Fruit fly (Drosophila melanogaster) whole organism, embryonic: Measurements from ENCODE around the gene fend.

Source experiments
- CG10366 ChIP-seq: fragments of 200-800 bp; sonication (Bioruptor generic); IDR thresholded peaks from 2 replicates; pipeline ENCODE4 v1.3.6; 2022; ENCODE audit warnings: missing biosample characterization, missing genetic modification characterization
- CG11456 ChIP-seq: fragments of 200-800 bp; sonication (Bioruptor generic); IDR thresholded peaks from 3 replicates; pipeline ENCODE4 v1.3.6; 2022; ENCODE audit warnings: missing biosample characterization, missing genetic modification characterization
- CG11504 ChIP-seq: fragments of 200-800 bp; sonication (Bioruptor generic); optimal IDR thresholded peaks from 3 replicates; lab custom pipeline; 2019; ENCODE audit warnings: missing biosample characterization, mild to moderate bottlenecking, missing genetic modification characterization, moderate library complexity
- CG12769 ChIP-seq: fragments of 200-800 bp; sonication (Bioruptor generic); optimal IDR thresholded peaks from 2 replicates; lab custom pipeline; 2019; ENCODE audit warnings: missing biosample characterization, mild to moderate bottlenecking, missing genetic modification characterization, moderate library complexity
- CG13775 ChIP-seq: fragments of 200-800 bp; sonication (Bioruptor generic); optimal IDR thresholded peaks from 3 replicates; lab custom pipeline; 2017; ENCODE audit warnings: missing biosample characterization, mild to moderate bottlenecking, missing genetic modification characterization
- CG13894 ChIP-seq: fragments of 200-800 bp; sonication (Bioruptor generic); optimal IDR thresholded peaks from 3 replicates; lab custom pipeline; 2018; ENCODE audit warnings: missing biosample characterization, mild to moderate bottlenecking, missing genetic modification characterization, moderate library complexity
- CG14014 ChIP-seq: fragments of 200-800 bp; sonication (Bioruptor generic); IDR thresholded peaks from 2 replicates; pipeline ENCODE4 v1.3.6; 2022; ENCODE audit warnings: missing biosample characterization, missing genetic modification characterization
- CG14710 ChIP-seq: fragments of 200-800 bp; sonication (Bioruptor generic); optimal IDR thresholded peaks from 3 replicates; lab custom pipeline; 2019; ENCODE audit warnings: missing biosample characterization, mild to moderate bottlenecking, missing genetic modification characterization, moderate library complexity
- CG17359 ChIP-seq: fragments of 200-800 bp; sonication (Bioruptor generic); optimal IDR thresholded peaks from 3 replicates; lab custom pipeline; 2018; ENCODE audit warnings: missing biosample characterization, mild to moderate bottlenecking, missing genetic modification characterization, moderate library complexity
- CG17568 ChIP-seq: fragments of 200-800 bp; sonication (Bioruptor generic); optimal IDR thresholded peaks from 2 replicates; lab custom pipeline; 2018; ENCODE audit warnings: missing biosample characterization, mild to moderate bottlenecking, missing genetic modification characterization, moderate library complexity
- CG2199 ChIP-seq: fragments of 200-800 bp; sonication (Bioruptor generic); IDR thresholded peaks from 3 replicates; pipeline ENCODE4 v1.3.6; 2022; ENCODE audit warnings: missing biosample characterization, missing genetic modification characterization
- CG2712 ChIP-seq: fragments of 200-800 bp; optimal IDR thresholded peaks from 3 replicates; lab custom pipeline; 2019; ENCODE audit warnings: missing biosample characterization, mild to moderate bottlenecking, missing genetic modification characterization, moderate library complexity
- CG31441 ChIP-seq: fragments of 200-800 bp; sonication (Bioruptor generic); IDR thresholded peaks from 2 replicates; pipeline ENCODE4 v1.3.6; 2022; ENCODE audit warnings: missing biosample characterization, missing genetic modification characterization
- CG3281 ChIP-seq: fragments of 200-800 bp; sonication (Bioruptor generic); optimal IDR thresholded peaks from 3 replicates; lab custom pipeline; 2017; ENCODE audit warnings: missing biosample characterization, mild to moderate bottlenecking, missing genetic modification characterization
- CG33213 ChIP-seq: fragments of 200-800 bp; sonication (Bioruptor generic); optimal IDR thresholded peaks from 3 replicates; lab custom pipeline; 2016; ENCODE audit warnings: missing biosample characterization, missing genetic modification characterization
- CG3847 ChIP-seq: fragments of 200-800 bp; sonication (Bioruptor generic); IDR thresholded peaks from 2 replicates; pipeline ENCODE4 v1.3.6; 2022; ENCODE audit warnings: missing biosample characterization, missing genetic modification characterization
- CG4328 ChIP-seq: fragments of 200-800 bp; sonication (Bioruptor generic); optimal IDR thresholded peaks from 3 replicates; lab custom pipeline; 2017; ENCODE audit warnings: missing biosample characterization, missing genetic modification reagents, missing genetic modification characterization
- CG4360 ChIP-seq: fragments of 200-800 bp; sonication (Bioruptor generic); IDR thresholded peaks from 2 replicates; pipeline ENCODE4 v1.3.6; 2022; ENCODE audit warnings: missing biosample characterization, missing genetic modification characterization
- CG5953 ChIP-seq: fragments of 200-800 bp; sonication (Bioruptor generic); IDR thresholded peaks from 2 replicates; pipeline ENCODE4 v1.3.6; 2022; ENCODE audit warnings: missing biosample characterization, missing genetic modification characterization
- CG6272 ChIP-seq: fragments of 200-800 bp; sonication (Bioruptor generic); IDR thresholded peaks from 2 replicates; pipeline ENCODE4 v1.3.6; 2022; ENCODE audit warnings: missing biosample characterization, missing genetic modification characterization
- CG6683 ChIP-seq: fragments of 200-800 bp; sonication (Bioruptor generic); optimal IDR thresholded peaks from 2 replicates; lab custom pipeline; 2017; ENCODE audit warnings: missing biosample characterization, mild to moderate bottlenecking, missing genetic modification characterization, missing genetic modification reagents
- CG6765 ChIP-seq: fragments of 200-800 bp; sonication (Bioruptor generic); optimal IDR thresholded peaks from 3 replicates; lab custom pipeline; 2017; ENCODE audit warnings: missing biosample characterization, mild to moderate bottlenecking, missing genetic modification characterization
- CG6854 ChIP-seq: fragments of 200-800 bp; sonication (Bioruptor generic); optimal IDR thresholded peaks from 3 replicates; lab custom pipeline; 2017; ENCODE audit warnings: missing biosample characterization, mild to moderate bottlenecking, missing genetic modification characterization
- CG7839 ChIP-seq: fragments of 200-800 bp; sonication (Bioruptor generic); optimal IDR thresholded peaks from 3 replicates; lab custom pipeline; 2018; ENCODE audit warnings: missing biosample characterization, mild to moderate bottlenecking, missing genetic modification characterization, moderate library complexity
- CG8944 ChIP-seq: fragments of 200-800 bp; sonication (Bioruptor generic); optimal IDR thresholded peaks from 3 replicates; lab custom pipeline; 2016; ENCODE audit warnings: missing biosample characterization, missing genetic modification characterization
- CG9215 ChIP-seq: fragments of 200-800 bp; sonication (Bioruptor generic); IDR thresholded peaks from 2 replicates; pipeline ENCODE4 v1.3.6; 2022; ENCODE audit warnings: missing biosample characterization, missing genetic modification characterization
- CG9727 ChIP-seq: fragments of 200-800 bp; sonication (Bioruptor generic); optimal IDR thresholded peaks from 3 replicates; lab custom pipeline; 2017; ENCODE audit warnings: missing biosample characterization, mild to moderate bottlenecking, missing genetic modification characterization
- CG9876 ChIP-seq: fragments of 200-800 bp; sonication (Bioruptor generic); optimal IDR thresholded peaks from 2 replicates; lab custom pipeline; 2016; ENCODE audit warnings: missing biosample characterization, missing genetic modification characterization
- Camta ChIP-seq: fragments of 200-800 bp; sonication (Bioruptor generic); optimal IDR thresholded peaks from 2 replicates; lab custom pipeline; 2016; ENCODE audit warnings: missing biosample characterization, missing genetic modification characterization
- Dad ChIP-seq: fragments of 200-800 bp; sonication (Bioruptor generic); optimal IDR thresholded peaks from 3 replicates; lab custom pipeline; 2016; ENCODE audit warnings: missing biosample characterization, missing genetic modification characterization
- Dbx ChIP-seq: fragments of 200-800 bp; sonication (Bioruptor generic); IDR thresholded peaks from 3 replicates; pipeline ENCODE4 v1.3.6; 2022; ENCODE audit warnings: missing biosample characterization, missing genetic modification characterization
- Dip3 ChIP-seq: fragments of 200-800 bp; sonication (Bioruptor generic); optimal IDR thresholded peaks from 3 replicates; lab custom pipeline; 2016; ENCODE audit warnings: missing biosample characterization, missing genetic modification characterization
- Hey ChIP-seq: fragments of 200-800 bp; sonication (Bioruptor generic); optimal IDR thresholded peaks from 3 replicates; lab custom pipeline; 2018; ENCODE audit warnings: missing biosample characterization, mild to moderate bottlenecking, missing genetic modification characterization
- Hr78 ChIP-seq, 2 experiments: fragments of 200-800 bp in 1 of 2; fragments of >200 bp in 1 of 2; sonication (Bioruptor generic) in 1 of 2; optimal IDR thresholded peaks; 2 replicates each; lab custom pipeline; 2017 to 2019; ENCODE audit warnings: missing biosample characterization in 2 of 2, missing genetic modification characterization in 2 of 2, mild to moderate bottlenecking in 1 of 2, moderate library complexity in 1 of 2
- MESR4 ChIP-seq: fragments of 200-800 bp; sonication (Bioruptor generic); optimal IDR thresholded peaks from 2 replicates; lab custom pipeline; 2018; ENCODE audit warnings: missing biosample characterization, mild to moderate bottlenecking, missing genetic modification characterization, moderate library complexity
- Rx ChIP-seq: fragments of 200-800 bp; sonication (Bioruptor generic); IDR thresholded peaks from 2 replicates; pipeline ENCODE4 v1.3.6; 2022; ENCODE audit warnings: missing biosample characterization, missing genetic modification characterization
- Sox102F ChIP-seq: fragments of 200-800 bp; sonication (Bioruptor generic); optimal IDR thresholded peaks from 2 replicates; lab custom pipeline; 2018; ENCODE audit warnings: missing biosample characterization, mild to moderate bottlenecking, missing genetic modification characterization, moderate library complexity
- Sry-β ChIP-seq: fragments of 200-800 bp; sonication (Bioruptor generic); optimal IDR thresholded peaks from 2 replicates; lab custom pipeline; 2018; ENCODE audit warnings: missing biosample characterization, mild to moderate bottlenecking, missing genetic modification characterization, moderate library complexity
- Sry-δ ChIP-seq: fragments of 200-800 bp; sonication (Bioruptor generic); optimal IDR thresholded peaks from 2 replicates; lab custom pipeline; 2016; ENCODE audit warnings: missing biosample characterization, missing genetic modification characterization
- bab2 ChIP-seq: fragments of 200-800 bp; sonication (Bioruptor generic); optimal IDR thresholded peaks from 2 replicates; lab custom pipeline; 2016; ENCODE audit warnings: missing biosample characterization, missing genetic modification characterization
- dati ChIP-seq: fragments of 200-800 bp; sonication (Bioruptor generic); IDR thresholded peaks from 2 replicates; pipeline ENCODE4 v1.3.6; 2022; ENCODE audit warnings: missing biosample characterization, missing genetic modification characterization
- ems ChIP-seq: fragments of 200-800 bp; sonication (Bioruptor generic); optimal IDR thresholded peaks from 3 replicates; lab custom pipeline; 2016; ENCODE audit warnings: missing biosample characterization, missing genetic modification characterization
- exex ChIP-seq: fragments of 200-800 bp; sonication (Bioruptor generic); optimal IDR thresholded peaks from 4 replicates; lab custom pipeline; 2018; ENCODE audit warnings: missing biosample characterization, mild to moderate bottlenecking, missing genetic modification characterization, moderate library complexity
- fru ChIP-seq: fragments of >200 bp; optimal IDR thresholded peaks from 2 replicates; lab custom pipeline; 2017
- gsb-n ChIP-seq: fragments of 200-800 bp; sonication (Bioruptor generic); optimal IDR thresholded peaks from 3 replicates; lab custom pipeline; 2018; ENCODE audit warnings: missing biosample characterization, mild to moderate bottlenecking, missing genetic modification characterization
- mirr ChIP-seq: fragments of 200-800 bp; sonication (Bioruptor generic); optimal IDR thresholded peaks from 3 replicates; lab custom pipeline; 2018; ENCODE audit warnings: missing biosample characterization, mild to moderate bottlenecking, missing genetic modification characterization
- nom ChIP-seq: fragments of 200-800 bp; sonication (Bioruptor generic); optimal IDR thresholded peaks from 2 replicates; lab custom pipeline; 2017; ENCODE audit warnings: missing biosample characterization, missing genetic modification characterization, mild to moderate bottlenecking, moderate library complexity, missing genetic modification reagents
- oc ChIP-seq: fragments of 200-800 bp; sonication (Bioruptor generic); optimal IDR thresholded peaks from 2 replicates; lab custom pipeline; 2018; ENCODE audit warnings: missing biosample characterization, mild to moderate bottlenecking, missing genetic modification characterization, moderate library complexity
- pan ChIP-seq, 4 experiments: fragments of >200 bp in 3 of 4; fragments of 200-800 bp in 1 of 4; sonication (Bioruptor generic) in 1 of 4; optimal IDR thresholded peaks in 3 of 4; IDR thresholded peaks in 1 of 4; 2 replicates each; pipeline versions ENCODE4 v1.3.6 to Lab custom; 2017 to 2022; ENCODE audit warnings: missing biosample characterization in 2 of 4, missing genetic modification characterization in 2 of 4, mixed read lengths in 1 of 4
- sug ChIP-seq: fragments of 200-800 bp; optimal IDR thresholded peaks from 2 replicates; lab custom pipeline; 2019; ENCODE audit warnings: missing biosample characterization, mild to moderate bottlenecking, missing genetic modification characterization, moderate library complexity
- vvl ChIP-seq: fragments of 200-800 bp; sonication (Bioruptor generic); IDR thresholded peaks from 2 replicates; pipeline ENCODE4 v1.3.6; 2022; ENCODE audit warnings: missing biosample characterization, missing genetic modification characterization

Gene fend

dm6 chrX:9155134-9155533, 20.2 kb upstream of the fend start (continued):
- TF ChIP-seq CG7839 (tag; lab: Kevin White, UChicago) (peak; percentile 73), CG9727 (GFP tag; lab: Kevin White, UChicago) (peak; percentile 74), CG14014 (no peak), Camta (GFP tag; lab: Kevin White, UChicago) (peak; percentile 38), CG8944 (GFP tag; lab: Kevin White, UChicago) (no peak), Sox102F (peak; percentile 65), fru (lab: Kevin White, UChicago) (no peak), vvl (GFP tag; lab: Robert Waterston, UW) (peak; percentile 42; the same call in 1 of the 2 replicates), Sry-δ (GFP tag; lab: Kevin White, UChicago) (no peak), CG6854 (GFP tag; lab: Kevin White, UChicago) (peak; percentile 40), CG2712 (peak; percentile 75), CG4328 (peak; percentile 63), ems (peak; percentile 9), CG9876 (no peak), CG5953 (no peak), dati (GFP tag; lab: Robert Waterston, UW) (no peak), CG10366 (no peak; the same call in 1 of the 2 replicates), CG6272 (GFP tag; lab: Robert Waterston, UW) (no peak), CG33213 (peak; percentile 3), CG4360 (GFP tag; lab: Robert Waterston, UW) (no peak), Dip3 (GFP tag; lab: Kevin White, UChicago) (peak; percentile 2), MESR4 (no peak), Rx (GFP tag; lab: Robert Waterston, UW) (no peak), Sry-β (no peak), CG11504 (peak; percentile 72), exex (tag; lab: Kevin White, UChicago) (no peak), bab2 (GFP tag; lab: Kevin White, UChicago) (peak; percentile 64), CG14710 (tag; lab: Kevin White, UChicago) (peak; percentile 73), mirr (GFP tag; lab: Kevin White, UChicago) (no peak), CG13894 (no peak), Hr78 (GFP tag; optimal IDR thresholded peaks at IDR 0.05; lab: Kevin White, UChicago) (peak in 1 of 2 experiments; percentile 3), Dbx (GFP tag; lab: Robert Waterston, UW) (peak; percentile 50; the same call in 1 of the 3 replicates), CG3847 (GFP tag; lab: Robert Waterston, UW) (peak; percentile 52), CG2199 (no peak), CG17568 (GFP tag; lab: Kevin White, UChicago) (no peak), CG12769 (tag; lab: Kevin White, UChicago) (no peak), CG13775 (GFP tag; lab: Kevin White, UChicago) (peak; percentile 43), gsb-n (tag; lab: Kevin White, UChicago) (peak; percentile 9), Hey (tag; lab: Kevin White, UChicago) (no peak), CG31441 (GFP tag; lab: Robert Waterston, UW) (peak; percentile 25; the same call in 1 of the 2 replicates), sug (tag; lab: Kevin White, UChicago) (no peak), Dad (GFP tag; lab: Kevin White, UChicago) (peak; percentile 27), CG6683 (peak; percentile 9), CG17359 (tag; lab: Kevin White, UChicago) (peak; percentile 69), pan (optimal IDR thresholded peaks at IDR 0.05; lab: Kevin White, UChicago) (no peak), pan (GFP tag; optimal IDR thresholded peaks at IDR 0.05 in 1 of 2, IDR thresholded peaks at IDR 0.05 in 1 of 2) (peak in 1 of 2 experiments; percentile 64), nom (peak; percentile 50), CG6765 (no peak), oc (tag; lab: Kevin White, UChicago) (no peak), CG3281 (peak; percentile 63), CG9215 (no peak), CG11456 (GFP tag; lab: Robert Waterston, UW) (no peak)
